Worm (Caenorhabditis elegans): ENCODE measurements around the gene lido-6.

DNA sequence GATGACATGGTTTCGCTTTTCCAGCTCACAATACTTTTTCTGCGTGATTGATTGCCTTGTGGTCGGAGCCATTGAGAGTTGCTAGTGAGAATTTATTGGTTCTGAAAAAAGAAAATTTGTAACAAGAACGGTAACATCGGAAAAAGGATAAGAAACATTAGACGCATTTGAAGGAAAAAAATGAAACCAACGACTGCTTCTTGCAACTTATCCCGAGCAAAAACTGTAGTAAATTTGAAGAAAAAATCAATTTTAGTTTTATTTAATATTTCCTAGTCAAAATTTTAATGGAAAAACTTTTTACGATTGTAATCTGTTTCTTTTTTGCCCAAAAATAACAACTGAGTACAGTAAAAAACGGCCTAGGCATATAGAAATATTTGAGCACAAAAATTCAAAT, 7.3 kb downstream of the lido-6 start, which contains the start of gene lido-4:
- TF ChIP-seq flt-1 (GFP tag; IDR thresholded peaks at IDR 0.05) (no peak), ztf-29 (GFP tag; IDR thresholded peaks at IDR 0.05) (no peak), tab-1 (GFP tag; IDR thresholded peaks at IDR 0.05) (no peak), klf-2 (GFP tag; conservative IDR thresholded peaks at IDR 0.05) (no peak), ref-1 (GFP tag; conservative IDR thresholded peaks at IDR 0.05) (no peak), med-1 (GFP tag; optimal IDR thresholded peaks at IDR 0.05; ENCODE audit: insufficient read depth) (no peak), cog-1 (tag; optimal IDR thresholded peaks at IDR 0.05) (no peak)

Measured in whole organism, midembryonic.